Worm (Caenorhabditis elegans): ENCODE data around the gene Y38E10A.17.

- TF ChIP-seq nhr-84 (tag; optimal IDR thresholded peaks at IDR 0.05): no peak
- no peak for TF ChIP-seq sptf-1 (tag; optimal IDR thresholded peaks at IDR 0.05)
- TF ChIP-seq ceh-88 (GFP tag; IDR thresholded peaks at IDR 0.05): no peak
- no peak for TF ChIP-seq jun-1 (tag; optimal IDR thresholded peaks at IDR 0.05)
Observed at ce11 chrII:12678867-12679134, 44.2 kb upstream of the Y38E10A.17 start, which contains the start of gene Y38E10A.24.
